Worm (Caenorhabditis elegans): ENCODE measurements around the gene sre-42.

DNA sequence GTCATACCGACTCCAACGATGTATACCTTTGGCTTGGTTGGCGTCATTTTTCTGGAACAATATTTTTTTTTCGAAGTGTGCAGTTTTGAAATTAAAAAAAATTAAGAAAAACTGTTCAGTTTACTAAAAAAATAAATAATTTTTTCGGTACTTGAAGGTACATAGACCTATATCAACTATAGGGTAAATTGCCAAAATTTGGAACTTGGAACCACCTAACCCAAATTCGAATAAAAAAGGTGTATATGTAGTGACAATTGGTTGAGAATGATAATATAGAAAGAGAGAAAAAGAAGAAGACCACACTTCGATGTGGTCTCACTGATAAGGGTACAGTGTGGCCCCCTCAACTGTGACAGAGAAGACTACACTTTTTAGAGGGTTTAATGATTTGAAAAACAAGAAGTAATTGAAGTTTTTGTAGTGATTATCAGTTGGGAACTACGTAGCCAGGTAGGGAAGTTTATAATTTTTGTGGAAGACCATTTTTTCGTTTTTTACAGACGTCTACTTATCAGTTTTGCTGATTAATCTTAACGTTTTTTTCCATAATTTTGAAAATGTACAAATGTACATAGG is 39.1 kb upstream of the sre-42 start, which contains the start of gene daf-22:
- no peak for TF ChIP-seq unc-62 (GFP tag; optimal IDR thresholded peaks at IDR 0.05)
- no peak for TF ChIP-seq mdl-1 (tag; optimal IDR thresholded peaks at IDR 0.05)
- TF ChIP-seq ama-1 (optimal IDR thresholded peaks at IDR 0.05) = no peak
